Fruit fly (Drosophila melanogaster): ENCODE measurements around the gene Dyrk2.

Dyrk2 gene

DNA sequence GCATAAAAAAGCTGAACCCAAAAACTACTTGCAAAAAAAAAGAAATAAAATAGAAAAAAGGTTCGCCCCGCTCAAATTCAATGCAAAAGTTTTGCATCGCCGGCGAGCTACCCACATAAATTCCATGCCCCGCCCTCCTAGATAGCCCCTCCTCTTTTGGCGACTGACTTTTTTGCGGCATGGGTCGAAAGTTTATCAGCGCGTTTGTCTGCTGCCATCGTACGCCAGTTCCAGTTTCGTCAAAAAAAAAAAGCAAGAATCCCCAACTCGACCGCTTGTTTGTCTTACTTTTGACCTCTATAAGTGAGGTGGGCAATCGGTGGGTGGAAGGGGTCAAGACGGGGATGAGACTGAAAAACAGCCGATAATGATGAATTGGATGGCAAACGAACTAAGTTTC, 91.1 kb downstream of the Dyrk2 start:
- TF ChIP-seq CG8478 (optimal IDR thresholded peaks at IDR 0.05) (no peak), CTCF (optimal IDR thresholded peaks at IDR 0.05) (no peak)

- no peak for TF ChIP-seq CG8478 (optimal IDR thresholded peaks at IDR 0.05)
- TF ChIP-seq CTCF (optimal IDR thresholded peaks at IDR 0.05), result no peak
Measured at dm6 chr2L:14141238-14141637, 92.7 kb downstream of the Dyrk2 start.

DNA sequence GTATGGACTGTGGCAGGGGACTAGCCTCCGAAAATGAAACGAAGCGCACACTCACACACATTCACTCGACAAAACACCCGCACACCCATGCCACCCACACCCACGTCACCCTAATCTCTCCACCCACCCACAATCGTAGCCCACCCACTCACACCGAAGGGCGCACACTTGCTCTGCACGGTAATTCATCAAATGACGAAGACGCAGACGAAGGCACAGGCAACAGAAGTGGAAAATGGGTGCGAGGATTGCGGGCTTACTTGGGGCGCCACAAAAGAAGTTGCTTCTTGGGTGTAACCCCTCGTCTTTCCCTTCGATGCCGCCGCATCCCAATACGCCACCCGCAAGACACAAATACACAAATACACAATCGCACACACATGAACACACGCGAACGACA, 97.7 kb downstream of the Dyrk2 start:
- no peak for TF ChIP-seq CG8478 (optimal IDR thresholded peaks at IDR 0.05)
- no peak for TF ChIP-seq CTCF (optimal IDR thresholded peaks at IDR 0.05)
